Worm (Caenorhabditis elegans) whole organism, L2 larva: ENCODE data around the gene glp-1.

Source experiments
- ama-1 ChIP-seq: fragments of 150-350 bp; optimal IDR thresholded peaks from 2 replicates; lab custom pipeline; 2018; ENCODE audit warnings: inconsistent platforms
- mdl-1 ChIP-seq, 2 experiments: fragments of 150-350 bp in 1 of 2; sonication (generic microtip) in 1 of 2; optimal IDR thresholded peaks; 2 replicates each; lab custom pipeline; 2017; ENCODE audit warnings: missing biosample characterization in 2 of 2, missing genetic modification characterization in 2 of 2
- nhr-11 ChIP-seq: fragments of 150-350 bp; optimal IDR thresholded peaks from 2 replicates; lab custom pipeline; 2014; ENCODE audit warnings: missing biosample characterization, missing genetic modification characterization
- nhr-237 ChIP-seq: fragments of 150-350 bp; optimal IDR thresholded peaks from 2 replicates; lab custom pipeline; 2014; ENCODE audit warnings: missing biosample characterization, missing genetic modification characterization
- nhr-6 ChIP-seq: fragments of 150-350 bp; optimal IDR thresholded peaks from 2 replicates; lab custom pipeline; 2014; ENCODE audit warnings: missing biosample characterization, missing genetic modification characterization
- sma-9 ChIP-seq, 2 experiments: fragments of 150-350 bp in 1 of 2; sonication (generic microtip) in 1 of 2; optimal IDR thresholded peaks; 2 replicates each; lab custom pipeline; 2014 to 2016; ENCODE audit warnings: missing genetic modification characterization in 2 of 2, mild to moderate bottlenecking in 1 of 2, missing biosample characterization in 1 of 2, missing compliant biosample characterization in 1 of 2, missing genetic modification reagents in 1 of 2, moderate library complexity in 1 of 2
- zag-1 ChIP-seq: fragments of 150-350 bp; optimal IDR thresholded peaks from 2 replicates; lab custom pipeline; 2014; ENCODE audit warnings: missing biosample characterization, missing genetic modification characterization

ce11 chrIII:9043200-9043599 is 48.8 kb upstream of the glp-1 start, which contains the start of gene nac-2:
- no peak for TF ChIP-seq sma-9 (GFP tag; optimal IDR thresholded peaks at IDR 0.05; lab: Kevin White, UChicago)
- no peak for TF ChIP-seq sma-9 (tag; optimal IDR thresholded peaks at IDR 0.05; lab: Kevin White, UChicago)
- TF ChIP-seq nhr-237 (tag; lab: Kevin White, UChicago): no peak
- TF ChIP-seq zag-1 (tag; lab: Kevin White, UChicago): no peak
- TF ChIP-seq nhr-11: no peak
- TF ChIP-seq mdl-1 (tag; optimal IDR thresholded peaks at IDR 0.05; lab: Kevin White, UChicago): no peak
- TF ChIP-seq ama-1: no peak
- TF ChIP-seq nhr-6 (tag; lab: Kevin White, UChicago): no peak
